Fruit fly (Drosophila melanogaster) whole organism, embryonic: ENCODE results near the gene CG33093.

ENCODE experiments used
- Aef1 ChIP-seq: fragments of 200-800 bp; sonication (Bioruptor generic); IDR thresholded peaks from 3 replicates; pipeline ENCODE4 v1.3.6; 2022; ENCODE audit warnings: missing biosample characterization, missing genetic modification characterization
- B-H1 ChIP-seq: fragments of 200-800 bp; sonication (Bioruptor generic); IDR thresholded peaks from 3 replicates; pipeline ENCODE4 v1.3.6; 2022; ENCODE audit warnings: missing biosample characterization, missing genetic modification characterization
- Blimp-1 ChIP-seq: fragments of 200-800 bp; sonication (Bioruptor generic); optimal IDR thresholded peaks from 3 replicates; lab custom pipeline; 2018; ENCODE audit warnings: missing biosample characterization, missing genetic modification characterization, mild to moderate bottlenecking, moderate library complexity, missing genetic modification reagents
- Bteb2 ChIP-seq: fragments of 200-800 bp; sonication (Bioruptor generic); optimal IDR thresholded peaks from 2 replicates; lab custom pipeline; 2016; ENCODE audit warnings: missing biosample characterization, missing genetic modification characterization
- CG10147 ChIP-seq: fragments of 200-800 bp; sonication (Bioruptor generic); optimal IDR thresholded peaks from 2 replicates; lab custom pipeline; 2019; ENCODE audit warnings: missing biosample characterization, mild to moderate bottlenecking, missing genetic modification characterization, moderate library complexity
- CG10209 ChIP-seq: fragments of 200-800 bp; sonication (Bioruptor generic); optimal IDR thresholded peaks from 3 replicates; lab custom pipeline; 2017; ENCODE audit warnings: missing biosample characterization, mild to moderate bottlenecking, missing genetic modification characterization, missing genetic modification reagents
- CG10267 ChIP-seq: fragments of 200-800 bp; sonication (Bioruptor generic); optimal IDR thresholded peaks from 2 replicates; lab custom pipeline; 2018; ENCODE audit warnings: missing biosample characterization, mild to moderate bottlenecking, missing genetic modification characterization, moderate library complexity
- CG10979 ChIP-seq: fragments of 200-800 bp; sonication (Bioruptor generic); optimal IDR thresholded peaks from 2 replicates; lab custom pipeline; 2018; ENCODE audit warnings: missing biosample characterization, mild to moderate bottlenecking, missing genetic modification characterization, moderate library complexity
- CG11696 ChIP-seq: fragments of 200-800 bp; sonication (Bioruptor generic); IDR thresholded peaks from 2 replicates; pipeline ENCODE4 v1.3.6; 2022; ENCODE audit warnings: missing biosample characterization, missing genetic modification characterization
- CG11723 ChIP-seq: fragments of 200-800 bp; sonication (Bioruptor generic); optimal IDR thresholded peaks from 2 replicates; lab custom pipeline; 2017; ENCODE audit warnings: missing biosample characterization, mild to moderate bottlenecking, missing genetic modification characterization
- CG12155 ChIP-seq: fragments of 200-800 bp; sonication (Bioruptor generic); optimal IDR thresholded peaks from 3 replicates; lab custom pipeline; 2016; ENCODE audit warnings: missing biosample characterization, missing genetic modification characterization
- CG12219 ChIP-seq: fragments of 200-800 bp; sonication (Bioruptor generic); optimal IDR thresholded peaks from 3 replicates; lab custom pipeline; 2018; ENCODE audit warnings: missing biosample characterization, mild to moderate bottlenecking, missing genetic modification characterization
- CG1233 ChIP-seq: fragments of 200-800 bp; sonication (Bioruptor generic); optimal IDR thresholded peaks from 4 replicates; lab custom pipeline; 2018; ENCODE audit warnings: missing biosample characterization, mild to moderate bottlenecking, missing genetic modification characterization
- CG12391 ChIP-seq: fragments of 200-800 bp; sonication (Bioruptor generic); optimal IDR thresholded peaks from 3 replicates; lab custom pipeline; 2018; ENCODE audit warnings: missing biosample characterization, mild to moderate bottlenecking, missing genetic modification characterization, moderate library complexity
- CG14050 ChIP-seq: fragments of 200-800 bp; sonication (Bioruptor generic); IDR thresholded peaks from 3 replicates; pipeline ENCODE4 v1.3.6; 2022; ENCODE audit warnings: missing biosample characterization, missing genetic modification characterization
- CG1603 ChIP-seq: fragments of 200-800 bp; sonication (Bioruptor generic); optimal IDR thresholded peaks from 2 replicates; lab custom pipeline; 2019; ENCODE audit warnings: missing biosample characterization, mild to moderate bottlenecking, missing genetic modification characterization, moderate library complexity
- CG16813 ChIP-seq: fragments of 200-800 bp; sonication (Bioruptor generic); IDR thresholded peaks from 3 replicates; pipeline ENCODE4 v1.3.6; 2022; ENCODE audit warnings: missing biosample characterization, missing genetic modification characterization; ENCODE audit not compliant: partially characterized antibody
- CG2116 ChIP-seq: fragments of 200-800 bp; sonication (Bioruptor generic); optimal IDR thresholded peaks from 3 replicates; lab custom pipeline; 2018; ENCODE audit warnings: missing biosample characterization, mild to moderate bottlenecking, missing genetic modification characterization
- CG2120 ChIP-seq: fragments of 200-800 bp; sonication (Bioruptor generic); optimal IDR thresholded peaks from 3 replicates; lab custom pipeline; 2016; ENCODE audit warnings: missing biosample characterization, missing genetic modification characterization
- CG2202 ChIP-seq: fragments of 200-800 bp; sonication (Bioruptor generic); optimal IDR thresholded peaks from 2 replicates; lab custom pipeline; 2018; ENCODE audit warnings: missing biosample characterization, mild to moderate bottlenecking, missing genetic modification characterization
- CG2875 ChIP-seq: fragments of 200-800 bp; sonication (Bioruptor generic); optimal IDR thresholded peaks from 2 replicates; lab custom pipeline; 2017; ENCODE audit warnings: missing biosample characterization, mild to moderate bottlenecking, missing genetic modification characterization, missing genetic modification reagents
- CG2889 ChIP-seq: fragments of 200-800 bp; sonication (Bioruptor generic); IDR thresholded peaks from 3 replicates; pipeline ENCODE4 v1.3.6; 2022; ENCODE audit warnings: missing biosample characterization, missing genetic modification characterization
- CG3407 ChIP-seq: fragments of 200-800 bp; sonication (Bioruptor generic); optimal IDR thresholded peaks from 2 replicates; lab custom pipeline; 2018; ENCODE audit warnings: missing biosample characterization, mild to moderate bottlenecking, missing genetic modification characterization
- CG3726 ChIP-seq: fragments of 200-800 bp; sonication (Bioruptor generic); IDR thresholded peaks from 3 replicates; pipeline ENCODE4, ENCODE4 v1.3.6; 2022; ENCODE audit warnings: missing biosample characterization, missing genetic modification characterization
- CG3838 ChIP-seq: fragments of 200-800 bp; sonication (Bioruptor generic); optimal IDR thresholded peaks from 3 replicates; lab custom pipeline; 2016; ENCODE audit warnings: missing biosample characterization, missing genetic modification characterization
- CG6854 ChIP-seq: fragments of 200-800 bp; sonication (Bioruptor generic); optimal IDR thresholded peaks from 3 replicates; lab custom pipeline; 2017; ENCODE audit warnings: missing biosample characterization, mild to moderate bottlenecking, missing genetic modification characterization
- CG8478 ChIP-seq: fragments of >200 bp; optimal IDR thresholded peaks from 2 replicates; lab custom pipeline; 2018
- Deaf1 ChIP-seq: fragments of 200-800 bp; optimal IDR thresholded peaks from 3 replicates; lab custom pipeline; 2019; ENCODE audit warnings: missing biosample characterization, mild to moderate bottlenecking, missing genetic modification characterization, moderate library complexity
- Dip3 ChIP-seq: fragments of 200-800 bp; sonication (Bioruptor generic); optimal IDR thresholded peaks from 3 replicates; lab custom pipeline; 2016; ENCODE audit warnings: missing biosample characterization, missing genetic modification characterization
- E2f2 ChIP-seq: fragments of 200-800 bp; sonication (Bioruptor generic); IDR thresholded peaks from 2 replicates; pipeline ENCODE4 v1.3.6; 2022; ENCODE audit warnings: missing biosample characterization, missing genetic modification characterization
- H15 ChIP-seq: fragments of 200-800 bp; sonication (Bioruptor generic); IDR thresholded peaks from 3 replicates; pipeline ENCODE4 v1.3.6; 2022; ENCODE audit warnings: missing biosample characterization, missing genetic modification characterization
- HHEX ChIP-seq: fragments of 200-800 bp; sonication (Bioruptor generic); optimal IDR thresholded peaks from 3 replicates; lab custom pipeline; 2017; ENCODE audit warnings: missing biosample characterization, mild to moderate bottlenecking, missing genetic modification characterization, missing genetic modification reagents
- HLHmδ ChIP-seq: fragments of 200-800 bp; sonication (Bioruptor generic); optimal IDR thresholded peaks from 2 replicates; lab custom pipeline; 2018; ENCODE audit warnings: missing biosample characterization, mild to moderate bottlenecking, missing genetic modification characterization, moderate library complexity
- NC2β ChIP-seq: fragments of 200-800 bp; sonication (Bioruptor generic); optimal IDR thresholded peaks from 2 replicates; lab custom pipeline; 2016; ENCODE audit warnings: missing biosample characterization, missing genetic modification characterization
- Ssrp ChIP-seq: fragments of 200-800 bp; sonication (Bioruptor generic); optimal IDR thresholded peaks from 2 replicates; lab custom pipeline; 2018; ENCODE audit warnings: missing biosample characterization, mild to moderate bottlenecking, missing genetic modification characterization, moderate library complexity
- abd-A ChIP-seq: fragments of 200-800 bp; sonication (Bioruptor generic); optimal IDR thresholded peaks from 3 replicates; lab custom pipeline; 2019; ENCODE audit warnings: missing biosample characterization, mild to moderate bottlenecking, missing genetic modification characterization, moderate library complexity
- ase ChIP-seq: fragments of 200-800 bp; sonication (Bioruptor generic); IDR thresholded peaks from 3 replicates; pipeline ENCODE4 v1.3.6; 2022; ENCODE audit warnings: missing biosample characterization, missing genetic modification characterization
- dysf ChIP-seq: fragments of 200-800 bp; sonication (Bioruptor generic); IDR thresholded peaks from 3 replicates; pipeline ENCODE4 v1.3.6; 2022; ENCODE audit warnings: missing biosample characterization, missing genetic modification characterization
- esg ChIP-seq: fragments of 200-800 bp; sonication (Bioruptor generic); conservative IDR thresholded peaks from 2 replicates; pipeline ENCODE4 v1.3.6; 2022; ENCODE audit warnings: missing biosample characterization, missing genetic modification characterization
- hkb ChIP-seq, 2 experiments: fragments of 200-800 bp in 1 of 2; fragments of >200 bp in 1 of 2; sonication (Bioruptor generic) in 1 of 2; IDR thresholded peaks in 1 of 2; optimal IDR thresholded peaks in 1 of 2; 2 replicates each; pipeline versions ENCODE4 v1.3.6 to Lab custom; 2017 to 2022; ENCODE audit warnings: missing biosample characterization in 1 of 2, missing genetic modification characterization in 1 of 2
- lab ChIP-seq: fragments of 200-800 bp; sonication (Bioruptor generic); optimal IDR thresholded peaks from 3 replicates; lab custom pipeline; 2017; ENCODE audit warnings: missing biosample characterization, missing genetic modification characterization, mild to moderate bottlenecking, moderate library complexity, missing genetic modification reagents
- lmd ChIP-seq: fragments of 200-800 bp; sonication (Bioruptor generic); IDR thresholded peaks from 2 replicates; pipeline ENCODE4 v1.3.6; 2022; ENCODE audit warnings: missing biosample characterization, missing genetic modification characterization
- salm ChIP-seq: fragments of 200-800 bp; sonication (Bioruptor generic); optimal IDR thresholded peaks from 2 replicates; lab custom pipeline; 2018; ENCODE audit warnings: missing biosample characterization, mild to moderate bottlenecking, missing genetic modification characterization
- sisA ChIP-seq: fragments of 200-800 bp; sonication (Bioruptor generic); IDR thresholded peaks from 2 replicates; pipeline ENCODE4 v1.3.6; 2022; ENCODE audit warnings: missing biosample characterization, missing genetic modification characterization
- sna ChIP-seq: fragments of 200-800 bp; sonication (Bioruptor generic); IDR thresholded peaks from 2 replicates; pipeline ENCODE4 v1.3.6; 2022; ENCODE audit warnings: missing biosample characterization, missing genetic modification characterization; ENCODE audit not compliant: partially characterized antibody
- trh ChIP-seq: fragments of 200-800 bp; sonication (Bioruptor generic); optimal IDR thresholded peaks from 2 replicates; lab custom pipeline; 2016; ENCODE audit warnings: missing biosample characterization, missing genetic modification characterization
- zfh1 ChIP-seq: fragments of 200-800 bp; sonication (Bioruptor generic); IDR thresholded peaks from 3 replicates; pipeline ENCODE4 v1.3.6; 2022; ENCODE audit warnings: missing biosample characterization, missing genetic modification characterization

Gene CG33093

dm6 chr3R:22536504-22537423 is 5.0 kb upstream of the CG33093 start (continued):
- no peak for TF ChIP-seq CG2875 (GFP tag; lab: Kevin White, UChicago)
- 0 out of 2 replicates have a peak, but pooled peaks have one; percentile 22 for TF ChIP-seq E2f2 (GFP tag; lab: Robert Waterston, UW)
- TF ChIP-seq CG2116 (GFP tag; lab: Kevin White, UChicago): peak; percentile 3
- TF ChIP-seq abd-A (tag; lab: Kevin White, UChicago): peak; percentile 17
- peak; percentile 68 for TF ChIP-seq dysf (GFP tag; lab: Robert Waterston, UW)
- no peak for TF ChIP-seq Dip3 (GFP tag; lab: Kevin White, UChicago)
- TF ChIP-seq esg: peak; percentile 38
- TF ChIP-seq CG11696: 0 out of 2 replicates have a peak, but pooled peaks have one; percentile 13
- peak; percentile 39; the same call in 1 of the 3 replicates for TF ChIP-seq zfh1 (GFP tag; lab: Robert Waterston, UW)
- peak; percentile 37 for TF ChIP-seq CG10267 (tag; lab: Kevin White, UChicago)
- peak; percentile 28 for TF ChIP-seq CG10209
- TF ChIP-seq CG12155 (GFP tag; lab: Kevin White, UChicago): peak; percentile 5
- TF ChIP-seq CG16813 (GFP tag; lab: Robert Waterston, UW): no peak
- no peak for TF ChIP-seq CG8478 (lab: Kevin White, UChicago)
- no peak for TF ChIP-seq HLHmδ (GFP tag; lab: Kevin White, UChicago)
- TF ChIP-seq CG3726 (GFP tag; lab: Robert Waterston, UW): 0 out of 3 replicates have a peak, but pooled peaks have one; percentile 31
- TF ChIP-seq CG11723 (GFP tag; lab: Kevin White, UChicago): no peak
- TF ChIP-seq Deaf1: peak; percentile 33
- peak; percentile 5 for TF ChIP-seq Bteb2
- TF ChIP-seq CG1603 (tag; lab: Kevin White, UChicago): peak; percentile 4
- no peak for TF ChIP-seq NC2β (GFP tag; lab: Kevin White, UChicago)
- TF ChIP-seq CG12391: peak; percentile 55
- no peak for TF ChIP-seq sna (GFP tag; lab: Robert Waterston, UW)
- TF ChIP-seq CG1233 (GFP tag; lab: Kevin White, UChicago): no peak
- TF ChIP-seq CG2120 (GFP tag; lab: Kevin White, UChicago): peak; percentile 56
- TF ChIP-seq H15 (GFP tag; lab: Robert Waterston, UW): peak; percentile 14; the same call in 1 of the 3 replicates
- TF ChIP-seq CG2202: no peak
- peak; percentile 22 for TF ChIP-seq HHEX (GFP tag; lab: Kevin White, UChicago)
- TF ChIP-seq sisA (GFP tag; lab: Robert Waterston, UW): peak; percentile 37; the same call in 1 of the 2 replicates
- no peak for TF ChIP-seq trh (GFP tag; lab: Kevin White, UChicago)
- no peak for TF ChIP-seq hkb (optimal IDR thresholded peaks at IDR 0.05; lab: Kevin White, UChicago)
- TF ChIP-seq hkb (GFP tag; IDR thresholded peaks at IDR 0.05; lab: Robert Waterston, UW): peak; percentile 77; the same call in 1 of the 2 replicates
- peak; percentile 37 for TF ChIP-seq lab (GFP tag; lab: Kevin White, UChicago)
- TF ChIP-seq CG6854 (GFP tag; lab: Kevin White, UChicago): no peak
- peak; percentile 23 for TF ChIP-seq Ssrp (tag; lab: Kevin White, UChicago)
- peak; percentile 9 for TF ChIP-seq CG10147 (GFP tag; lab: Kevin White, UChicago)
- TF ChIP-seq B-H1: no peak
- TF ChIP-seq CG3838 (GFP tag; lab: Kevin White, UChicago): no peak
- peak; percentile 12 for TF ChIP-seq salm (tag; lab: Kevin White, UChicago)
- TF ChIP-seq CG3407 (GFP tag; lab: Kevin White, UChicago): no peak
- TF ChIP-seq CG14050 (GFP tag; lab: Robert Waterston, UW): peak; percentile 40; the same call in 1 of the 3 replicates
- TF ChIP-seq CG10979: peak; percentile 44
- TF ChIP-seq lmd: peak; percentile 39; the same call in 1 of the 2 replicates
- peak; percentile 43; the same call in 2 of the 3 replicates for TF ChIP-seq Aef1 (GFP tag; lab: Robert Waterston, UW)
- TF ChIP-seq Blimp-1 (GFP tag; lab: Kevin White, UChicago): peak; percentile 36
- peak; percentile 25 for TF ChIP-seq CG12219 (GFP tag; lab: Kevin White, UChicago)
- TF ChIP-seq ase (GFP tag; lab: Robert Waterston, UW): peak; percentile 54; the same call in 1 of the 3 replicates
- 0 out of 3 replicates have a peak, but pooled peaks have one; percentile 30 for TF ChIP-seq CG2889 (GFP tag; lab: Robert Waterston, UW)
